Worm (Caenorhabditis elegans): Measurements from ENCODE around the gene ire-1.

Gene ire-1

ce11 chrII:8152711-8153325, 28.1 kb upstream of the ire-1 start:
- TF ChIP-seq ztf-23 (GFP tag; IDR thresholded peaks at IDR 0.05) = no peak
- no peak for TF ChIP-seq med-1 (GFP tag; optimal IDR thresholded peaks at IDR 0.05; ENCODE audit: insufficient read depth)
- no peak for TF ChIP-seq ztf-29 (GFP tag; IDR thresholded peaks at IDR 0.05)
- TF ChIP-seq ref-1 (GFP tag; conservative IDR thresholded peaks at IDR 0.05) = no peak
- no peak for TF ChIP-seq klf-2 (GFP tag; conservative IDR thresholded peaks at IDR 0.05)
- no peak for TF ChIP-seq tab-1 (GFP tag; IDR thresholded peaks at IDR 0.05)
- TF ChIP-seq cog-1 (tag; optimal IDR thresholded peaks at IDR 0.05) = no peak
- TF ChIP-seq T22C8.4 (GFP tag; IDR thresholded peaks at IDR 0.05) = no peak
- TF ChIP-seq flt-1 (GFP tag; IDR thresholded peaks at IDR 0.05) = no peak

DNA sequence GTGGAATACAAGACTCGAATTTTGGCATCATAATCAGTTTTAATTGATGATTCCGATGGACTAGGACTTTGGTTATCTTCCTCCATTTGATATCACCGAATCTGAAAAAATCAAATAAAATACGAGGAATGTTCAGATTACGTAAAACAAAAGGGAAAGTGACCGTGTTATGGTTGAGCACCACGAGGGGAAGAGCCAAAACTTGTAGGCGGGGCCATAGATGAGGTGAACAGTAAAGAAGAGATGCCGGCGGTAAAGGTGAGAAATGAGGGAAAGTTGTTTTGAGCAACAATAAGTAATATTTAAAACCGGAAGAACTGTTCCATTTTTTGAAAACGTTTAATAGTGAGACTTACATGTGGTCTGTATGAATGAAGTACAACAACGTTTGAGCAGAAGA, 25.2 kb upstream of the ire-1 start, which contains the start of gene F10B5.3:
F10B5.3 (minus strand) TSS at position 101 of the 400 bp plus-strand sequence.
- no peak for TF ChIP-seq med-1 (GFP tag; optimal IDR thresholded peaks at IDR 0.05; ENCODE audit: insufficient read depth)
- no peak for TF ChIP-seq flt-1 (GFP tag; IDR thresholded peaks at IDR 0.05)
- TF ChIP-seq ref-1 (GFP tag; conservative IDR thresholded peaks at IDR 0.05) = no peak
- no peak for TF ChIP-seq tab-1 (GFP tag; IDR thresholded peaks at IDR 0.05)

- TF ChIP-seq cog-1 (tag; optimal IDR thresholded peaks at IDR 0.05) (no peak), ref-1 (GFP tag; conservative IDR thresholded peaks at IDR 0.05) (no peak), ztf-23 (GFP tag; IDR thresholded peaks at IDR 0.05) (no peak), ztf-29 (GFP tag; IDR thresholded peaks at IDR 0.05) (no peak), klf-2 (GFP tag; conservative IDR thresholded peaks at IDR 0.05) (no peak)
These were observed 19.8 kb upstream of the ire-1 start, which contains the start of gene F10B5.2 for ce11 chrII:8144543-8144942. TSS of gene F10B5.2 (plus strand) at chrII:8144762.

ce11 chrII:8143278-8143931, 18.7 kb upstream of the ire-1 start, which contains the start of the genes ints-11 and rpl-10:
TSS of gene ints-11 (minus strand) at chrII:8143478.
TSS of gene rpl-10 (plus strand) at chrII:8143881.
- TF ChIP-seq tab-1 (GFP tag; IDR thresholded peaks at IDR 0.05) (no peak), T22C8.4 (GFP tag; IDR thresholded peaks at IDR 0.05) (no peak), ztf-23 (GFP tag; IDR thresholded peaks at IDR 0.05) (no peak), klf-2 (GFP tag; conservative IDR thresholded peaks at IDR 0.05) (no peak)

DNA sequence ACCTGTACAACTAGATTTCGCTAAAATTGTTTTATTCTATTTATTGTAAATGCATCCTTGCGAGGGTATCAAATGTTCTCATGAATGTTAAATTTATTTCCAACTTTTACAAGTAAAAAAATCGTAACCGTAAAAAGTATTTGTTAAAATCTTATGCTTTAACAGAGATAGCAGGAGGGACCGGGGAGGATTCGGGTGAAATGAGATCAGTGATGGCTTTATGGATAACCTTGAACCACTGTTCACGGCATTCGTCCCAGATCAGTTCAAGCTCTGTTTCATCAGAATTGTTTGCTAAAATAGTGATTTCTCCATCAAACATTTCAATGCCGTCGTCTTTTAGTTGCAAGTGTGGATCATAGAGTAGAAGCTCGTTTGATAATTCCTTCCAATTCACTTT, 16.4 kb upstream of the ire-1 start:
- TF ChIP-seq flt-1 (GFP tag; IDR thresholded peaks at IDR 0.05) (no peak), tab-1 (GFP tag; IDR thresholded peaks at IDR 0.05) (no peak), klf-2 (GFP tag; conservative IDR thresholded peaks at IDR 0.05) (no peak), ztf-23 (GFP tag; IDR thresholded peaks at IDR 0.05) (no peak), ztf-29 (GFP tag; IDR thresholded peaks at IDR 0.05) (no peak), T22C8.4 (GFP tag; IDR thresholded peaks at IDR 0.05) (no peak), cog-1 (tag; optimal IDR thresholded peaks at IDR 0.05) (no peak), med-1 (GFP tag; optimal IDR thresholded peaks at IDR 0.05; ENCODE audit: insufficient read depth) (no peak), ref-1 (GFP tag; conservative IDR thresholded peaks at IDR 0.05) (no peak)

DNA sequence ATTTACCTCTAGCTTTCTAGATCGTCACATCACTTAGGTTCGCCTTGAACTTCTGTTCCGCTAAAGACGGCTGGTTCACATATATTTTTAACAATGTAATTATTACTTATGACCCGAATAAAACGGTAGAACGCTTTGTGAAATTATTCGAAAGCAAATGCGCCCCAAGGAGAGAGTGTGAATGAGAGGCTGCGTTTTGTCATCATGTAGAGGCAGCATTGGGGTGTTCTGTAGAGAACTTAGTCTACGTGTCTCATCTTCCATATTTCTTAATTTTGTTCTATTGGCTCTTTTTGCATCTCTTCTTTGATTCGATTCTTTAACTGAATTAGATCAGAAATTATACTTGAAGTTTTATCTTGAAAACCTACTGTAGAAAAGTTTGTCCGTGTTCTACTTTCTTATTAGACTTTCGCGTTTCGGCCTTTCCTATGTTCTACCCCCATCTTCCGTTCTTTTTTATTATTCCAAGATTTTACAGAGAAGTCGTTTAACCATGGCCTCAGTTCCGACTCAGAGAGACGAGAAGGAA, 13.4 kb upstream of the ire-1 start, which contains the start of gene cdc-48.2:
cdc-48.2 (plus strand) TSS at position 482 of the 532 bp plus-strand sequence.
- TF ChIP-seq T22C8.4 (GFP tag; IDR thresholded peaks at IDR 0.05) (no peak), med-1 (GFP tag; optimal IDR thresholded peaks at IDR 0.05; ENCODE audit: insufficient read depth) (no peak), flt-1 (GFP tag; IDR thresholded peaks at IDR 0.05) (no peak), ztf-23 (GFP tag; IDR thresholded peaks at IDR 0.05) (no peak), ztf-29 (GFP tag; IDR thresholded peaks at IDR 0.05) (no peak), ref-1 (GFP tag; conservative IDR thresholded peaks at IDR 0.05) (no peak)

ce11 chrII:8137379-8137778, 12.7 kb upstream of the ire-1 start:
- TF ChIP-seq ref-1 (GFP tag; conservative IDR thresholded peaks at IDR 0.05) = no peak
- TF ChIP-seq T22C8.4 (GFP tag; IDR thresholded peaks at IDR 0.05) = no peak
- TF ChIP-seq cog-1 (tag; optimal IDR thresholded peaks at IDR 0.05) = peak; percentile 32
- TF ChIP-seq med-1 (GFP tag; optimal IDR thresholded peaks at IDR 0.05; ENCODE audit: insufficient read depth) = no peak
- TF ChIP-seq klf-2 (GFP tag; conservative IDR thresholded peaks at IDR 0.05) = no peak
- TF ChIP-seq ztf-23 (GFP tag; IDR thresholded peaks at IDR 0.05) = 0 out of 2 replicates have a peak, but pooled peaks have one; percentile 32
- no peak for TF ChIP-seq tab-1 (GFP tag; IDR thresholded peaks at IDR 0.05)
- no peak for TF ChIP-seq ztf-29 (GFP tag; IDR thresholded peaks at IDR 0.05)
- TF ChIP-seq flt-1 (GFP tag; IDR thresholded peaks at IDR 0.05) = no peak

- TF ChIP-seq ztf-23 (GFP tag; IDR thresholded peaks at IDR 0.05) (no peak), klf-2 (GFP tag; conservative IDR thresholded peaks at IDR 0.05) (no peak), ztf-29 (GFP tag; IDR thresholded peaks at IDR 0.05) (no peak), flt-1 (GFP tag; IDR thresholded peaks at IDR 0.05) (no peak), med-1 (GFP tag; optimal IDR thresholded peaks at IDR 0.05; ENCODE audit: insufficient read depth) (no peak), cog-1 (tag; optimal IDR thresholded peaks at IDR 0.05) (no peak), T22C8.4 (GFP tag; IDR thresholded peaks at IDR 0.05) (no peak), tab-1 (GFP tag; IDR thresholded peaks at IDR 0.05) (no peak), ref-1 (GFP tag; conservative IDR thresholded peaks at IDR 0.05) (no peak)
These were observed 12.1 kb upstream of the ire-1 start, which contains the start of gene ctns-1 for ce11 chrII:8136818-8137217. TSS of gene ctns-1 (minus strand) at chrII:8136918.

ce11 chrII:8135953-8136352, 11.2 kb upstream of the ire-1 start:
- TF ChIP-seq tab-1 (GFP tag; IDR thresholded peaks at IDR 0.05) (no peak), T22C8.4 (GFP tag; IDR thresholded peaks at IDR 0.05) (no peak), ref-1 (GFP tag; conservative IDR thresholded peaks at IDR 0.05) (no peak), ztf-29 (GFP tag; IDR thresholded peaks at IDR 0.05) (no peak), klf-2 (GFP tag; conservative IDR thresholded peaks at IDR 0.05) (no peak), flt-1 (GFP tag; IDR thresholded peaks at IDR 0.05) (no peak), ztf-23 (GFP tag; IDR thresholded peaks at IDR 0.05) (no peak), cog-1 (tag; optimal IDR thresholded peaks at IDR 0.05) (no peak), med-1 (GFP tag; optimal IDR thresholded peaks at IDR 0.05; ENCODE audit: insufficient read depth) (no peak)

Measured in whole organism, midembryonic.